Worm (Caenorhabditis elegans): ENCODE measurements around the gene F54D5.4.

- no peak for TF ChIP-seq lin-13 (tag; optimal IDR thresholded peaks at IDR 0.05)
- TF ChIP-seq elt-1 (tag; optimal IDR thresholded peaks at IDR 0.05; ENCODE audit: borderline replicate concordance, insufficient read depth), result no peak
- TF ChIP-seq unc-62 (GFP tag; optimal IDR thresholded peaks at IDR 0.05), result no peak
- TF ChIP-seq nhr-76 (tag; optimal IDR thresholded peaks at IDR 0.05), result no peak
Measured at ce11 chrII:11582698-11583097, 13.1 kb downstream of the F54D5.4 start, which contains the start of gene ints-7.
